Fruit fly (Drosophila melanogaster): ENCODE measurements around the gene CG32512.

CG32512 gene

DNA sequence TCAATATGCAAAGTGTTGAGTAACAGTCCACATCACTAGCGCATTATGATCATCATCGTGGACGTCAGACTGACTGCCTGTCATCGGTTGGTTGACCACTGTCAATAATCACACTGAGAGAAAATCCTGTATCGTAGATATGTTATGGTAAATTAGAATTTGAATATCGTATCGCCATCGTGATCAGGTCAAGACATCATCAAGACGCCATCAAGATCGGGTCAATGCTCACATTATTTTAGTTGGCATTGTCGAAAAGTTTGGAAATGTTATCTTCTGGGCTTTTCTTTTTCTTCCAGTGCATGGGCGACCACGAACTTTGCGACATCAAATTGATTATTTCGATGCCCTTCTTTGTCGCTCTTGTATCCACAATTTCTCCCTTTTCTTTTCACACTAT lies 8.3 kb downstream of the CG32512 start (continued):
- TF ChIP-seq da (GFP tag; optimal IDR thresholded peaks at IDR 0.05), result peak; percentile 73
- TF ChIP-seq CG6791 (GFP tag; IDR thresholded peaks at IDR 0.05; ENCODE audit: partially characterized antibody), result no peak
- TF ChIP-seq Antp (GFP tag; optimal IDR thresholded peaks at IDR 0.05), result peak; percentile 91
- TF ChIP-seq Xbp1 (GFP tag; optimal IDR thresholded peaks at IDR 0.05), result peak; percentile 92
- TF ChIP-seq tin (GFP tag; optimal IDR thresholded peaks at IDR 0.05), result peak; percentile 86
- TF ChIP-seq Vsx1 (GFP tag; optimal IDR thresholded peaks at IDR 0.05), result peak; percentile 56
- peak; percentile 37; the same call in 1 of the 2 replicates for TF ChIP-seq bowl (GFP tag; IDR thresholded peaks at IDR 0.05)
- peak; percentile 47; the same call in 1 of the 2 replicates for TF ChIP-seq CkIIα-i1 (GFP tag; IDR thresholded peaks at IDR 0.05)
- TF ChIP-seq hth (optimal IDR thresholded peaks at IDR 0.05), result no peak
- no peak for TF ChIP-seq CTCF (GFP tag; optimal IDR thresholded peaks at IDR 0.05)
- TF ChIP-seq CG2116 (GFP tag; optimal IDR thresholded peaks at IDR 0.05), result peak; percentile 53
- TF ChIP-seq ERR (GFP tag; optimal IDR thresholded peaks at IDR 0.05), result peak; percentile 84
- TF ChIP-seq CG6854 (GFP tag; optimal IDR thresholded peaks at IDR 0.05), result peak; percentile 24
- TF ChIP-seq C15 (GFP tag; IDR thresholded peaks at IDR 0.05), result no peak
- TF ChIP-seq Usf (GFP tag; optimal IDR thresholded peaks at IDR 0.05), result peak; percentile 68
- TF ChIP-seq Poxn (GFP tag; IDR thresholded peaks at IDR 0.05), result 0 out of 2 replicates have a peak, but pooled peaks have one; percentile 9
- TF ChIP-seq CG16863 (GFP tag; optimal IDR thresholded peaks at IDR 0.05), result peak; percentile 92
- TF ChIP-seq BEAF-32 (GFP tag; optimal IDR thresholded peaks at IDR 0.05), result no peak
- peak; percentile 26 for TF ChIP-seq CG30020 (tag; optimal IDR thresholded peaks at IDR 0.05)
- TF ChIP-seq Eip74EF (GFP tag; optimal IDR thresholded peaks at IDR 0.05), result peak in 1 of 2 experiments; percentile 94
- TF ChIP-seq CG15479 (GFP tag; optimal IDR thresholded peaks at IDR 0.05), result no peak
- peak; percentile 94 for TF ChIP-seq nmo (GFP tag; optimal IDR thresholded peaks at IDR 0.05)
- TF ChIP-seq CG7745 (tag; optimal IDR thresholded peaks at IDR 0.05), result peak; percentile 12
- TF ChIP-seq ewg (GFP tag; optimal IDR thresholded peaks at IDR 0.05), result peak; percentile 88
- TF ChIP-seq dan (GFP tag; IDR thresholded peaks at IDR 0.05), result no peak
- TF ChIP-seq zf30C (GFP tag; optimal IDR thresholded peaks at IDR 0.05), result peak; percentile 74
- peak; percentile 58 for TF ChIP-seq Nf-YC (tag; optimal IDR thresholded peaks at IDR 0.05)
- peak; percentile 68 for TF ChIP-seq zen (tag; optimal IDR thresholded peaks at IDR 0.05)
- TF ChIP-seq CG30431 (GFP tag; optimal IDR thresholded peaks at IDR 0.05), result peak; percentile 88
- peak; percentile 90 for TF ChIP-seq dmrt11E (tag; optimal IDR thresholded peaks at IDR 0.05)
- TF ChIP-seq yki (optimal IDR thresholded peaks at IDR 0.05), result no peak
- peak; percentile 34 for TF ChIP-seq nom (GFP tag; optimal IDR thresholded peaks at IDR 0.05)
- peak; percentile 76 for TF ChIP-seq psq (GFP tag; optimal IDR thresholded peaks at IDR 0.05)
- no peak for TF ChIP-seq zen2 (GFP tag; IDR thresholded peaks at IDR 0.05; ENCODE audit: partially characterized antibody)
- no peak for TF ChIP-seq Dfd (GFP tag; optimal IDR thresholded peaks at IDR 0.05)
- TF ChIP-seq Neu2 (GFP tag; optimal IDR thresholded peaks at IDR 0.05; ENCODE audit: borderline replicate concordance), result no peak
- TF ChIP-seq bsh (GFP tag; optimal IDR thresholded peaks at IDR 0.05), result peak; percentile 67 to 96
- TF ChIP-seq bbx (GFP tag; IDR thresholded peaks at IDR 0.05; ENCODE audit: partially characterized antibody), result no peak
- TF ChIP-seq Awh (GFP tag; IDR thresholded peaks at IDR 0.05), result peak; percentile 81
- peak; percentile 84 for TF ChIP-seq gcm2 (GFP tag; optimal IDR thresholded peaks at IDR 0.05)
- TF ChIP-seq sens (GFP tag), result peak; percentile 99
- peak; percentile 84 for TF ChIP-seq ems (GFP tag; optimal IDR thresholded peaks at IDR 0.05)
- TF ChIP-seq NK7.1 (GFP tag; optimal IDR thresholded peaks at IDR 0.05), result peak; percentile 86
- peak; percentile 79 for TF ChIP-seq CG3281 (GFP tag; optimal IDR thresholded peaks at IDR 0.05)
- no peak for TF ChIP-seq CG8478 (optimal IDR thresholded peaks at IDR 0.05)
- peak; percentile 81 for TF ChIP-seq tap (tag; optimal IDR thresholded peaks at IDR 0.05)
- TF ChIP-seq inv (GFP tag; IDR thresholded peaks at IDR 0.05; ENCODE audit: partially characterized antibody), result no peak
- TF ChIP-seq tx (GFP tag; optimal IDR thresholded peaks at IDR 0.05), result peak; percentile 89
- TF ChIP-seq CG4360 (GFP tag; IDR thresholded peaks at IDR 0.05), result peak; percentile 48; the same call in 1 of the 2 replicates
- peak; percentile 62 for TF ChIP-seq YL-1 (GFP tag; optimal IDR thresholded peaks at IDR 0.05)
- TF ChIP-seq dmrt99B (tag; optimal IDR thresholded peaks at IDR 0.05), result peak; percentile 95

All from whole organism, embryonic.